Fruit fly (Drosophila melanogaster) whole organism, adult: ENCODE data around the gene Rpn12.
A peak's percentile ranks its signal among the peaks of the same experiment; 100 is the strongest.

Source experiments
- CG11617 ChIP-seq: fragments of 200-800 bp; sonication (Bioruptor generic); optimal IDR thresholded peaks from 2 replicates; lab custom pipeline; 2017; ENCODE audit warnings: mild to moderate bottlenecking, missing biosample characterization, missing genetic modification reagents, missing genetic modification characterization
- CG12768 ChIP-seq: fragments of 200-800 bp; sonication (Bioruptor generic); optimal IDR thresholded peaks from 2 replicates; lab custom pipeline; 2017; ENCODE audit warnings: missing biosample characterization, missing genetic modification characterization, mild to moderate bottlenecking, moderate library complexity, missing genetic modification reagents
- CG14711 ChIP-seq: fragments of 200-800 bp; sonication (Bioruptor generic); optimal IDR thresholded peaks from 2 replicates; lab custom pipeline; 2018; ENCODE audit warnings: missing biosample characterization, mild to moderate bottlenecking, missing genetic modification characterization, moderate library complexity
- CG1620 ChIP-seq: fragments of 200-800 bp; sonication (Bioruptor generic); optimal IDR thresholded peaks from 2 replicates; lab custom pipeline; 2016; ENCODE audit warnings: missing biosample characterization, missing genetic modification characterization
- CG33017 ChIP-seq: fragments of 200-800 bp; sonication (Bioruptor generic); optimal IDR thresholded peaks from 2 replicates; lab custom pipeline; 2018; ENCODE audit warnings: missing biosample characterization, mild to moderate bottlenecking, missing genetic modification characterization, moderate library complexity
- CG5204 ChIP-seq: fragments of 200-800 bp; sonication (Bioruptor generic); optimal IDR thresholded peaks from 2 replicates; lab custom pipeline; 2016; ENCODE audit warnings: missing biosample characterization, missing genetic modification characterization
- CG7045 ChIP-seq: fragments of 200-800 bp; sonication (Bioruptor generic); optimal IDR thresholded peaks from 2 replicates; lab custom pipeline; 2017; ENCODE audit warnings: missing biosample characterization, mild to moderate bottlenecking, missing genetic modification characterization
- CG7101 ChIP-seq: fragments of 200-800 bp; sonication (Bioruptor generic); optimal IDR thresholded peaks from 2 replicates; lab custom pipeline; 2018; ENCODE audit warnings: missing biosample characterization, mild to moderate bottlenecking, missing genetic modification characterization, moderate library complexity
- Clk ChIP-seq: fragments of 200-800 bp; sonication (Bioruptor generic); optimal IDR thresholded peaks from 2 replicates; lab custom pipeline; 2017; ENCODE audit warnings: missing biosample characterization, missing genetic modification characterization
- Crg-1 ChIP-seq: fragments of 200-800 bp; sonication (Bioruptor generic); optimal IDR thresholded peaks from 2 replicates; lab custom pipeline; 2016; ENCODE audit warnings: missing biosample characterization, missing genetic modification characterization
- Hr96 ChIP-seq: fragments of 200-800 bp; sonication (Bioruptor generic); optimal IDR thresholded peaks from 2 replicates; lab custom pipeline; 2016; ENCODE audit warnings: missing biosample characterization, missing genetic modification characterization
- Mnt ChIP-seq: fragments of 200-800 bp; sonication (Bioruptor generic); optimal IDR thresholded peaks from 2 replicates; lab custom pipeline; 2016; ENCODE audit warnings: missing biosample characterization, mild to moderate bottlenecking, missing genetic modification characterization
- bab1 ChIP-seq: fragments of 200-800 bp; sonication (Bioruptor generic); optimal IDR thresholded peaks from 3 replicates; lab custom pipeline; 2019; ENCODE audit warnings: missing biosample characterization, mild to moderate bottlenecking, missing genetic modification characterization, moderate library complexity
- cic ChIP-seq: fragments of 200-800 bp; sonication (Bioruptor generic); optimal IDR thresholded peaks from 2 replicates; lab custom pipeline; 2017; ENCODE audit warnings: missing biosample characterization, mild to moderate bottlenecking, missing genetic modification characterization, moderate library complexity
- cnc ChIP-seq, 2 experiments: fragments of >200 bp; optimal IDR thresholded peaks; 2 replicates each; lab custom pipeline; 2017
- kay ChIP-seq: fragments of 200-800 bp; sonication (Bioruptor generic); peaks from one replicate; lab custom pipeline; 2016; ENCODE audit warnings: missing biosample characterization, missing genetic modification characterization, borderline replicate concordance
- ovo ChIP-seq: fragments of 200-800 bp; sonication (Bioruptor generic); optimal IDR thresholded peaks from 2 replicates; lab custom pipeline; 2016; ENCODE audit warnings: missing biosample characterization, missing genetic modification characterization
- pad ChIP-seq: fragments of 200-800 bp; sonication (Bioruptor generic); optimal IDR thresholded peaks from 3 replicates; lab custom pipeline; 2017; ENCODE audit warnings: missing biosample characterization, missing genetic modification characterization, mild to moderate bottlenecking, moderate library complexity, missing genetic modification reagents
- tj ChIP-seq: fragments of 200-800 bp; sonication (Bioruptor generic); optimal IDR thresholded peaks from 3 replicates; lab custom pipeline; 2017; ENCODE audit warnings: missing biosample characterization, mild to moderate bottlenecking, missing genetic modification characterization, moderate library complexity
- toe ChIP-seq: fragments of 200-800 bp; sonication (Bioruptor generic); optimal IDR thresholded peaks from 2 replicates; lab custom pipeline; 2016; ENCODE audit warnings: missing biosample characterization, missing genetic modification characterization

The Rpn12 gene

DNA sequence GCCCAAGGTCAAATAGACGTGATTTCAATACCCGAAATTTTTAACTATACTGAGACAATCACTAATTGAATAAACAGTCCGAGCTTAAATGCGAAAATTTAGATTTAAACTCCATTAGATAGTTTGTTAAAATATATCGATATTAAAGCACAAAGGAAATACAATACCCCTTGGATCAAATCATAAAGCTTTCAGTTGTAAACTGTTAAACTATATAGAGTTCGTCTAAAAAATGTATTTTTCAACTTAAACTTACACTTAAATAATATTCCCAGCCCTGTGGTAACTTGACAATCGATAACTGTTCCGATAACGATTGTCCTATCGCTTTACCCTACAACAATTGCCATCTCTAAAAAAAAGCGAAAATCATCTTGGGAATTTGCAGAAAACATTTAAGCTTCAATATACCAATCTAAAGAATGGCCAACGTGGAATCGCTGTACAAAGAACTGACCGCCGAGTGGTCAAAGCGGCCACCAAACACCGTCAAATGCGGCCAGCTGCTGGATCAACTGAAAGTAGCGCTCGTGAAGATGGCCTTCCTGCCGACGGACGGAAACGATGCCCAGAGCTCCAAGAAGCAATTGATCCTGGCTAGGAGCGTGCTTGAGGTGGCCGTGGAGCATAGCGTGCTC lies at the start of gene Rpn12:
Gene Rpn12, plus strand, starts transcription at position 351 of the 638 bp plus-strand sequence.
- TF ChIP-seq bab1 (GFP tag; lab: Kevin White, UChicago) (peak; percentile 61), CG14711 (tag; lab: Kevin White, UChicago) (peak; percentile 49), tj (GFP tag; lab: Kevin White, UChicago) (peak; percentile 33), CG11617 (GFP tag; lab: Kevin White, UChicago) (peak; percentile 38), pad (GFP tag; lab: Kevin White, UChicago) (peak; percentile 20), toe (no peak), CG33017 (tag; lab: Kevin White, UChicago) (peak; percentile 63), CG5204 (GFP tag; lab: Kevin White, UChicago) (no peak), Hr96 (GFP tag; lab: Kevin White, UChicago) (no peak), kay (no peak), Crg-1 (GFP tag; lab: Kevin White, UChicago) (peak; percentile 16), ovo (GFP tag; lab: Kevin White, UChicago) (no peak), Clk (no peak), Mnt (GFP tag; lab: Kevin White, UChicago) (no peak), CG7101 (peak; percentile 62), CG12768 (GFP tag; lab: Kevin White, UChicago) (peak; percentile 2), CG7045 (GFP tag; lab: Kevin White, UChicago) (peak; percentile 41), cnc (optimal IDR thresholded peaks at IDR 0.05; lab: Kevin White, UChicago) (peak in 1 of 2 experiments; percentile 35)

DNA sequence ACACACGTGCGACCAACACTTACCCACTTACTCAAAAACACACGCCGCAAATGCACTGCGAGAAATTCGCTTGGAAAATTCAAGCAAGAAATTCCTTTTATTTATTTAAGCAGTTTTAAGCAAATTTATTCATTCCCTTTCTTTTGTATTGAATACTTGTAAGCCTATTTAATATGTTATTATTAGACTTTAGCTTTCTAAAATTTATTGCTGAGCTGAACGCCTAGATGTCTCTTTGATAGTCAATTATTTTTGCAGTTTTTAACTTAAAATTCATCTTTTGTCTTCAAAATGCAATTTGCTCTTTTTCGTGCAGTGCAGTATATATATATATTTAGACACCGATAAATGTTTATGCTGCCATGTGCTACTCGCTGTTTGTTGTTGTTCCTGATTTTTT lies 48.9 kb upstream of the Rpn12 start:
- TF ChIP-seq Clk = no peak
- peak; percentile 57 for TF ChIP-seq bab1 (GFP tag; lab: Kevin White, UChicago)
- TF ChIP-seq CG7101 = no peak

DNA sequence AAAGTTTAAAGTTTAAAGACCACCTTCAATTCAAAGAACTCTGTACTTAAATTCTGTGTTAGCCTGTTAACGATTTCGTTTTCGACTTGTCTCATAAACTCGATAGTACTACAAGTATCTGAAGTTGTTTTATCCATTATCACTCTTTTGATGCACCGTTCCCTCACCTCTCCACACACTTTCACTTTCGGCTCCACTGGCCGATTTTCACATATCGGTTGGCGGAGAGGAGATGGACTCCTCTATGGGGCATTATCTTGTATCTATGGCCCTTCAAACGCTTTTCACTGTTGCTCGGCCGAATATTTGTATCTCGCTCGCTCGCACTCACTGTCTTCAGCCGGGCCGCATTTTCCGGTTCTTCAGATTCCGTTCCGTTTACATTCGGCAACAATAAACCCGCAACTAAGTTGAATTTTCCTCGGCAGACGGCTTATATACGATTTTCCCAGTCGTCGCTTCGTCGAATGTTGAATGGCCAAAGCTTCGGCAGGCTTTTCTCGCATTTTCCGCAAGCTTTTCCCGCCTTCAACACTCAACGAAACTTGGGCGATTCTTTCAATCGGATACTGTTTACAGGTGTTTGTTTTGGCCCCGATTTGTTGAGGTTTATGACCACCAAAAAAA lies 39.7 kb upstream of the Rpn12 start, which contains the start of gene CG43373:
Gene CG43373, minus strand, starts transcription at position 373 of the 627 bp plus-strand sequence.
- TF ChIP-seq Hr96 (GFP tag; lab: Kevin White, UChicago) (no peak), CG33017 (tag; lab: Kevin White, UChicago) (no peak), CG1620 (GFP tag; lab: Kevin White, UChicago) (no peak), Mnt (GFP tag; lab: Kevin White, UChicago) (no peak), ovo (GFP tag; lab: Kevin White, UChicago) (no peak), kay (no peak), cic (no peak)

DNA sequence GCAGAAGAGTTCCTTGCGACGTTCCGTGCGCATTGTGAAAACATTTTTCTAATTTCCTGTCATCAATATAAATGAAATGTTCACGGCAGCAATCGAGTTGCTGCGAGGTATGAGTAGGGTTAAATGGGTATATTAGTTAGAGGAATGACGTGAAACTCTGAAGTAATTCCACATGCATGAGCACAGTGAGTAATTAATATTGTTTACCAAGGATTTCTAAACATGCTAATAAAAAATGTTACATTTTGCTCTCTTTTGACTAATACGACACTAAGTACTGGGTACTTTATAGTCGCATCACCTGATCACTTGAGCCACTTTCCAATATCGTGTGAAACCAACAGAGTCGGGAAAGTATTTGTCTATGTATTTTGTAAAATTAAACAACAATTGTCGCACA lies 38.6 kb upstream of the Rpn12 start:
- TF ChIP-seq ovo (GFP tag; lab: Kevin White, UChicago) (no peak), CG14711 (tag; lab: Kevin White, UChicago) (no peak), kay (no peak), cic (no peak), CG33017 (tag; lab: Kevin White, UChicago) (no peak), CG1620 (GFP tag; lab: Kevin White, UChicago) (no peak), CG11617 (GFP tag; lab: Kevin White, UChicago) (no peak), Clk (no peak), CG5204 (GFP tag; lab: Kevin White, UChicago) (no peak), toe (no peak), Mnt (GFP tag; lab: Kevin White, UChicago) (no peak), bab1 (GFP tag; lab: Kevin White, UChicago) (no peak), cnc (optimal IDR thresholded peaks at IDR 0.05; lab: Kevin White, UChicago) (no peak), CG7101 (no peak), pad (GFP tag; lab: Kevin White, UChicago) (no peak), CG7045 (GFP tag; lab: Kevin White, UChicago) (no peak), Hr96 (GFP tag; lab: Kevin White, UChicago) (no peak)

DNA sequence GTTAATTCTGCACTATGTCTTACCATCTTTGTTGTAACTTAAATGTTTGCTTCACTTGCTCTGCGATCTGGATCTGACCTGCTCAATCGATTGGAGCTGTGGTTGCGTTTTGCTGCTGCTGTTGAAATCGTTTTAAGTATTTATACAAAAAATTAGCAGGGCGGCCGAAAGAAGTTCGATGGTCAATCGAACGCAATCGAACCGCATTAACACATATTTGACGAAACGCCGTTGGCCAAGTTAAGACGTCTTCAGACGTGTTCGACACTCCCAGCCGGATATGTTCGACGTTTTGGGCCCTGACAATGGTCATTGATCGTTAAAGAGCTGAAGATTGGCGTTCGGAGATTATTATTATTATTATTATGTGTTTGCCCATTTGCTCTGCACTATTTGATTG lies 37.3 kb upstream of the Rpn12 start, which contains the start of gene CG13033:
Gene CG13033, minus strand, starts transcription at position 118 of the 400 bp plus-strand sequence.
- no peak for TF ChIP-seq kay
- no peak for TF ChIP-seq CG12768 (GFP tag; lab: Kevin White, UChicago)
- TF ChIP-seq Hr96 (GFP tag; lab: Kevin White, UChicago) = no peak
- TF ChIP-seq toe = no peak
- TF ChIP-seq Crg-1 (GFP tag; lab: Kevin White, UChicago) = no peak
- TF ChIP-seq CG11617 (GFP tag; lab: Kevin White, UChicago) = no peak
- no peak for TF ChIP-seq CG33017 (tag; lab: Kevin White, UChicago)
- no peak for TF ChIP-seq CG5204 (GFP tag; lab: Kevin White, UChicago)
- no peak for TF ChIP-seq CG1620 (GFP tag; lab: Kevin White, UChicago)
- no peak for TF ChIP-seq Mnt (GFP tag; lab: Kevin White, UChicago)
- no peak for TF ChIP-seq ovo (GFP tag; lab: Kevin White, UChicago)
- TF ChIP-seq cnc (optimal IDR thresholded peaks at IDR 0.05; lab: Kevin White, UChicago) = no peak
- no peak for TF ChIP-seq pad (GFP tag; lab: Kevin White, UChicago)
- TF ChIP-seq tj (GFP tag; lab: Kevin White, UChicago) = no peak
- no peak for TF ChIP-seq cic
- TF ChIP-seq bab1 (GFP tag; lab: Kevin White, UChicago) = no peak
- TF ChIP-seq Clk = no peak
- no peak for TF ChIP-seq CG7101
- no peak for TF ChIP-seq CG14711 (tag; lab: Kevin White, UChicago)

DNA sequence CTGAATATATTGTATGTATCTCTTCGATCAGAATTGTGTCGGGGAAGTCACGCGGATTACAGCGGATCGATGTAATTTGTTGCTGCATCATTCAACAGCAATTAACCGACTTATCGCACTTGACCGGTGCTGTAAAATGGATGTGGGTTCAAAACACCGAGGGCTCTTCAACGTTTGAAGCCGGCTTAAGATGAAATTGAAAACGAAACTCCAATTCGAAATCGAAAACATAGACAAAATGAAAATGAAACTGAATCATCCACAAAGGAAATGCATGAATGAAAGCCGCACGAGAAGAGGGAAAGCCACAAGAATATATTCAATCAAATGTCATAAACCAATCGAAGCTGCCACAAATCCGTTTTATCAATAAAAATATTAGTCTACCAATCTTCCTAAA lies 36.7 kb upstream of the Rpn12 start:
- TF ChIP-seq CG7045 (GFP tag; lab: Kevin White, UChicago) = no peak
- no peak for TF ChIP-seq CG11617 (GFP tag; lab: Kevin White, UChicago)
- no peak for TF ChIP-seq CG1620 (GFP tag; lab: Kevin White, UChicago)
- no peak for TF ChIP-seq ovo (GFP tag; lab: Kevin White, UChicago)
